Worm (Caenorhabditis elegans) whole organism, L3 larva: ENCODE results near the gene noca-1.

Experiments used
- ZK546.5 ChIP-seq: sonication (generic microtip); optimal IDR thresholded peaks from 2 replicates; lab custom pipeline; 2017; ENCODE audit warnings: missing biosample characterization, missing genetic modification characterization
- ama-1 ChIP-seq: fragments of 150-350 bp; optimal IDR thresholded peaks from 2 replicates; lab custom pipeline; 2018
- ceh-16 ChIP-seq: sonication (generic microtip); optimal IDR thresholded peaks from 2 replicates; lab custom pipeline; 2017; ENCODE audit warnings: missing biosample characterization, missing genetic modification characterization
- ceh-28 ChIP-seq: fragments of 150-350 bp; optimal IDR thresholded peaks from 2 replicates; lab custom pipeline; 2014; ENCODE audit warnings: missing biosample characterization, missing genetic modification reagents, missing genetic modification characterization
- ceh-82 ChIP-seq: fragments of 150-350 bp; optimal IDR thresholded peaks from 2 replicates; lab custom pipeline; 2014; ENCODE audit warnings: missing biosample characterization, missing genetic modification characterization
- daf-12 ChIP-seq: fragments of 150-350 bp; optimal IDR thresholded peaks from 2 replicates; lab custom pipeline; 2014; ENCODE audit warnings: missing biosample characterization, missing genetic modification reagents, missing genetic modification characterization
- egl-27 ChIP-seq: sonication (generic microtip); optimal IDR thresholded peaks from 4 replicates; lab custom pipeline; 2017; ENCODE audit warnings: missing biosample characterization, missing genetic modification reagents, missing genetic modification characterization
- egl-5 ChIP-seq: fragments of 150-350 bp; optimal IDR thresholded peaks from 2 replicates; lab custom pipeline; 2017; ENCODE audit warnings: missing biosample characterization, missing genetic modification reagents, missing genetic modification characterization, inconsistent platforms
- elt-1 ChIP-seq: fragments of 150-350 bp; optimal IDR thresholded peaks from 2 replicates; lab custom pipeline; 2014; ENCODE audit warnings: missing biosample characterization, missing genetic modification characterization
- elt-2 ChIP-seq: sonication (generic microtip); optimal IDR thresholded peaks from 2 replicates; lab custom pipeline; 2016; ENCODE audit warnings: missing genetic modification reagents, mild to moderate bottlenecking, missing genetic modification characterization, missing compliant biosample characterization
- elt-3 ChIP-seq, 3 experiments: fragments of 150-350 bp in 1 of 3; sonication (generic microtip) in 2 of 3; optimal IDR thresholded peaks; 2 replicates in 2 of 3; 4 replicates in 1 of 3; lab custom pipeline; 2014 to 2017; ENCODE audit warnings: missing biosample characterization in 3 of 3, missing genetic modification characterization in 3 of 3
- eor-1 ChIP-seq, 2 experiments: fragments of 150-350 bp; optimal IDR thresholded peaks; 2 replicates each; lab custom pipeline; 2014 to 2018; ENCODE audit warnings: missing biosample characterization in 2 of 2, missing genetic modification characterization in 2 of 2
- fkh-10 ChIP-seq: sonication (generic microtip); optimal IDR thresholded peaks from 2 replicates; lab custom pipeline; 2017; ENCODE audit warnings: missing biosample characterization, missing genetic modification reagents, missing genetic modification characterization
- hmg-11 ChIP-seq: sonication (generic microtip); optimal IDR thresholded peaks from 2 replicates; lab custom pipeline; 2016; ENCODE audit warnings: missing genetic modification characterization, missing compliant biosample characterization
- lin-15B ChIP-seq: fragments of 150-350 bp; optimal IDR thresholded peaks from 2 replicates; lab custom pipeline; 2014; ENCODE audit warnings: missing biosample characterization, missing genetic modification characterization
- lin-39 ChIP-seq: fragments of 150-350 bp; optimal IDR thresholded peaks from 2 replicates; lab custom pipeline; 2018; ENCODE audit warnings: missing biosample characterization, missing genetic modification reagents, missing genetic modification characterization
- mdl-1 ChIP-seq: fragments of 150-350 bp; optimal IDR thresholded peaks from 2 replicates; lab custom pipeline; 2014; ENCODE audit warnings: missing biosample characterization, missing genetic modification characterization
- nfya-1 ChIP-seq: sonication (generic microtip); optimal IDR thresholded peaks from 2 replicates; lab custom pipeline; 2017; ENCODE audit warnings: missing genetic modification characterization, mild to moderate bottlenecking, missing compliant biosample characterization, antibody characterized with exemption, moderate library complexity; ENCODE audit not compliant: insufficient read depth
- nhr-11 ChIP-seq: fragments of 150-350 bp; optimal IDR thresholded peaks from 2 replicates; lab custom pipeline; 2014; ENCODE audit warnings: missing biosample characterization, missing genetic modification characterization
- nhr-23 ChIP-seq: fragments of 150-350 bp; optimal IDR thresholded peaks from 2 replicates; lab custom pipeline; 2014; ENCODE audit warnings: missing biosample characterization, missing genetic modification reagents, missing genetic modification characterization
- nhr-237 ChIP-seq: fragments of 150-350 bp; optimal IDR thresholded peaks from 2 replicates; lab custom pipeline; 2014; ENCODE audit warnings: missing biosample characterization, missing genetic modification characterization
- nhr-25 ChIP-seq: sonication (generic microtip); optimal IDR thresholded peaks from 2 replicates; lab custom pipeline; 2017; ENCODE audit warnings: missing biosample characterization, missing genetic modification characterization
- nhr-28 ChIP-seq: fragments of 150-350 bp; optimal IDR thresholded peaks from 2 replicates; lab custom pipeline; 2014; ENCODE audit warnings: missing biosample characterization, missing genetic modification characterization
- nhr-43 ChIP-seq: sonication (generic microtip); optimal IDR thresholded peaks from 2 replicates; lab custom pipeline; 2016; ENCODE audit warnings: mild to moderate bottlenecking, missing genetic modification characterization, missing compliant biosample characterization; ENCODE audit not compliant: poor library complexity, severe bottlenecking
- nhr-67 ChIP-seq: fragments of 150-350 bp; optimal IDR thresholded peaks from 2 replicates; lab custom pipeline; 2014; ENCODE audit warnings: missing biosample characterization, missing genetic modification characterization
- nhr-76 ChIP-seq: fragments of 150-350 bp; sonication (generic microtip); optimal IDR thresholded peaks from 5 replicates; lab custom pipeline; 2014; ENCODE audit warnings: missing biosample characterization, missing genetic modification characterization
- nhr-77 ChIP-seq: fragments of 150-350 bp; optimal IDR thresholded peaks from 2 replicates; lab custom pipeline; 2014; ENCODE audit warnings: missing biosample characterization, missing genetic modification characterization
- pha-4 ChIP-seq: fragments of 150-350 bp; optimal IDR thresholded peaks from 2 replicates; lab custom pipeline; 2014; ENCODE audit warnings: missing biosample characterization, missing genetic modification reagents, missing genetic modification characterization
- pqm-1 ChIP-seq: fragments of 150-350 bp; optimal IDR thresholded peaks from 2 replicates; lab custom pipeline; 2017; ENCODE audit warnings: missing biosample characterization, missing genetic modification characterization, inconsistent platforms
- skn-1 ChIP-seq: fragments of 150-350 bp; optimal IDR thresholded peaks from 2 replicates; lab custom pipeline; 2014; ENCODE audit warnings: missing biosample characterization, missing genetic modification characterization
- unc-39 ChIP-seq: sonication (generic microtip); optimal IDR thresholded peaks from 4 replicates; lab custom pipeline; 2017; ENCODE audit warnings: missing biosample characterization, missing genetic modification characterization
- unc-62 ChIP-seq: fragments of 150-350 bp; sonication (generic microtip); optimal IDR thresholded peaks from 4 replicates; lab custom pipeline; 2014; ENCODE audit warnings: missing biosample characterization, missing genetic modification reagents, missing genetic modification characterization
- ztf-4 ChIP-seq: fragments of 150-350 bp; optimal IDR thresholded peaks from 2 replicates; lab custom pipeline; 2014; ENCODE audit warnings: missing biosample characterization, missing genetic modification characterization

noca-1 gene

DNA sequence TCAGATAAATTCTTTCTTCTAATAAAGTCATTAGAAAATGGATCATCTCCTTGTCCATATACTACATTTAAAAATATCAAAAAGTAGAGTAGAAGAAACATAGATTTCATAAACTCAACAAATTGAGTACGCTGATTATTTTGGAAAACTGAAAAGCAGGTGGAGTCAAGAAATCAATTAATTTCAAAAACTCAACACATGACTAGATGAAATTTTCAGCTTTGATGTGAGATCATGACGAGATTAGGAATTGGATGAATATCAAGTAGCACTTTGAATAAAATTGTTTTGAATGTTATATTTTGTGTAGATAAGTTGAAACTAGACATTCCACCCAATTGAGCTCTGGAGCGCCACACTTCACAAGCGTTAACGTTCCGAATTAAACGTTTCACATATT is 42.8 kb downstream of the noca-1 start, which contains the start of gene F57B1.1:
Gene F57B1.1, minus strand, starts transcription at position 101 of the 400 bp plus-strand sequence.
- TF ChIP-seq nhr-28 (tag; lab: Kevin White, UChicago): no peak
- no peak for TF ChIP-seq lin-39 (tag; lab: Kevin White, UChicago)
- TF ChIP-seq nhr-77 (tag; lab: Kevin White, UChicago): no peak
- no peak for TF ChIP-seq unc-39 (tag; lab: Kevin White, UChicago)
- no peak for TF ChIP-seq pha-4
- TF ChIP-seq, all 47 proteins: peak for 0

DNA sequence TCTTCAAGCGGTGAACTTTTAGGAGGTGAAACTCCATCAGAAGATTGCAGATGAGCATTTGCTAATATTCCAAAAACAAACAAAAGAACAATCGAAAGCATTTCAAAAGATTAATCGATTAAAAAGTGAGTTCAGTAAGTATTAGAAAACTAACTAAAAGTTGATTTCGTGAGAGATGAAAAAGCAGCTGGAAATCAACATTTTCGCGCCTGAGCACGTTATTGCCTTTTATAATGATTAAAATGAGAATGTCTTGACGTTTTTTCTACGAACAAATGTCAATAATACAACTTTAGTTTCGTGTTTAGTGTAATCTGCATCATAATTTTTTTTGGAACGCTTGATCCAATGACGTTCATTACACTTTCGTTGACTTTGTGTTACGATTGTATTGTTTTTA is 45.1 kb downstream of the noca-1 start, which contains the start of gene F57B1.9:
Gene F57B1.9, minus strand, starts transcription at position 101 of the 400 bp plus-strand sequence.
- TF ChIP-seq nhr-67 (tag; lab: Kevin White, UChicago) (no peak), elt-2 (no peak), elt-1 (tag; lab: Kevin White, UChicago) (no peak), nhr-77 (tag; lab: Kevin White, UChicago) (no peak), pqm-1 (tag; lab: Kevin White, UChicago) (no peak), mdl-1 (tag; lab: Kevin White, UChicago) (no peak), lin-15B (tag; lab: Kevin White, UChicago) (no peak), lin-39 (tag; lab: Kevin White, UChicago) (no peak), daf-12 (no peak), nhr-237 (tag; lab: Kevin White, UChicago) (no peak), ceh-82 (tag; lab: Kevin White, UChicago) (no peak)
- TF ChIP-seq, all 47 proteins: peak for 0

DNA sequence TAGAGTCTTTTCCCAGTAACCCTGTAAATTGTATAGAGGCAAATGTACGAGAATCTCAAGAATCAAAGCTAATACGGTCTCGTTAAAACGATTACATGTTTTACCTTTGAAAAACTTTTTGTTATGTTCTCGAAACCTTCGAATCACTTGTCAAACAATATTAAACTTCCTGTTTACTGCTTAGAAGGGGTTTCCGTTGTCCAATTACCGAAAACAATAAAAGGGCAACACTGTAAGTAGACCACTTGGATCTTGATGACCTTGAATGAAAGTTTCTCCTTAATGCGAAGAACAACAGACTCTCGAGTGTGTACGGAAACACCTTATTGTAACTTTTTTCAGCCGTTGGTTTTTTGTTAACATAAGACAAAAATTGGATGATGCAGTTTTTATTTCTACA is 47.9 kb downstream of the noca-1 start:
- TF ChIP-seq ZK546.5 (tag; lab: Kevin White, UChicago): no peak
- peak; percentile 77 for TF ChIP-seq nhr-25 (tag; lab: Kevin White, UChicago)
- TF ChIP-seq nhr-11 (tag; lab: Kevin White, UChicago): no peak
- no peak for TF ChIP-seq ceh-16 (tag; lab: Kevin White, UChicago)
- TF ChIP-seq elt-3 (tag; optimal IDR thresholded peaks at IDR 0.05; lab: Kevin White, UChicago): no peak
- peak; percentile 50 for TF ChIP-seq nhr-76 (tag; lab: Kevin White, UChicago)
- peak; percentile 38 for TF ChIP-seq nhr-23 (tag; lab: Kevin White, UChicago)
- peak; percentile 12 for TF ChIP-seq nhr-43 (tag; lab: Kevin White, UChicago)
- no peak for TF ChIP-seq lin-15B (tag; lab: Kevin White, UChicago)
- no peak for TF ChIP-seq eor-1 (tag; optimal IDR thresholded peaks at IDR 0.05; lab: Kevin White, UChicago)

DNA sequence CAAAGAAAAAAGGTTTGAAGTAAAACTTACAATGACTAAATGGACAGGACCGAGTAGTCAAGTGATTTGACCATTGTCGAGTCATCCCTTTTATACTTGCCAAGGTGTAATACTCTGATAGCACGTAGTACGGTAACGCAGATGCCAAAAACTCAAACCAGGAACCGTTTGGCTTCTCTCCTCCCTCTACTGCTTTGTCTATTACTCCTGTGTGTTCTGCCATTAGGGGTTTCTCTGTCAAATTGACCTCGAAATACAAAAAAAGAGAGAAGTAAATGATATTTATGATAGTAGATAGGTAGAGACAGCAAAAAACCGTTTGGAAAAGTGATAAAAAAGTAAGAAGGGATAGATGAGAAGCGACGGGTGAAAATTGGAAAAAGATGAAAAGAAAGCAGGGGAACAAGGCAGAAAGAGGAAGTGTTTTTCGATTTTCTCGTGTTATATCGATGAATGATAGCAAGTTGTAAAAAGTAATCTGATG is 49.5 kb downstream of the noca-1 start, which contains the start of the genes col-159 and col-160:
Gene col-159, minus strand, starts transcription at position 51 of the 484 bp plus-strand sequence.
Gene col-160, minus strand, starts transcription at position 63 of the 484 bp plus-strand sequence.
- TF ChIP-seq nhr-25 (tag; lab: Kevin White, UChicago): peak; percentile 21
- TF ChIP-seq egl-27 (tag; lab: Kevin White, UChicago): peak; percentile 61
- no peak for TF ChIP-seq skn-1 (tag; lab: Kevin White, UChicago)
- peak; percentile 39 for TF ChIP-seq nhr-43 (tag; lab: Kevin White, UChicago)
- peak; percentile 37 for TF ChIP-seq ceh-28
- TF ChIP-seq nhr-23 (tag; lab: Kevin White, UChicago): peak; percentile 79
- TF ChIP-seq nhr-76 (tag; lab: Kevin White, UChicago): no peak

DNA sequence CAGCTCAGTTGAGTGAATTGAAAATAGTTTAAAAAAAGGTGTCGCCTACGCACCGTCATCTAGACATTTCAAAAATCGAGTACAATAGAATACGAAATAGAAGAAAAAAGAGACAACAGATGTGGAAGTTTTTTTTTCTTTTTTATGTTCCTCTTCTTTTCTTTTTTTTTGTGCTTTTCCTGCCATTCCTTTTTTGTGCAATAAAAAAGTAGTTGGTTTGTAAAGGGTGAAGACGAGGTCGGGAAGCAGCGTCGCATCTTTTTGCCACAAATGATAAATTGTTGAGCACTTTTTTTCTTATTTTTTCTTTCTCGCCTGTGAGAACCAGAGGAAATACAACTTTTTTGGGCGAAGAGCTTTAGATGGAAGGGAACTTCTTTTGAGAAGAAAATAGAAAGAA is 53.8 kb downstream of the noca-1 start:
- TF ChIP-seq eor-1 (tag; optimal IDR thresholded peaks at IDR 0.05; lab: Kevin White, UChicago): no peak
- TF ChIP-seq lin-39 (tag; lab: Kevin White, UChicago): peak; percentile 32
- TF ChIP-seq nfya-1 (tag; lab: Kevin White, UChicago): peak; percentile 8
- TF ChIP-seq fkh-10 (GFP tag; lab: Kevin White, UChicago): peak; percentile 10

DNA sequence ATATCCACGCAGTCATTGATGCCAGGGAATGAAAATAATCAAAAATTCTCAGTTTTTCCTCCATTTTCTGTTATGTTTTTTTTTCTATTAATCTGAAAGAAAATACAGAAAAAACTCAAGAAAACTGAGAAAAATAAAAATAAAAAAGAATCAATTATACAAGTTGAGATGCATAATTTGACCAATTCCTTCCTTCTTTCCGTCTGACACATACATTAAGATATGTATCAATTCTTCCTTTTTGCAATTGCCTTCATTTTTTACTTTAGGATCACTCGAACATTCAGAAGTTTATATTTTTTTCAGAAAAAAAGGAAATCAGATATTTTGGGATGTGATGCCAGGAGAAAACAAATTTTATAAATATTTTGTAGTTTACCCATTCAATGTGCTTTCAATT is 54.7 kb downstream of the noca-1 start, which contains the start of gene F57B1.5:
Gene F57B1.5, plus strand, starts transcription at position 301 of the 400 bp plus-strand sequence.
- TF ChIP-seq nhr-76 (tag; lab: Kevin White, UChicago) (no peak), nhr-237 (tag; lab: Kevin White, UChicago) (no peak), mdl-1 (tag; lab: Kevin White, UChicago) (no peak), unc-62 (no peak), egl-5 (no peak), unc-39 (tag; lab: Kevin White, UChicago) (no peak), hmg-11 (no peak), nhr-43 (tag; lab: Kevin White, UChicago) (no peak), ZK546.5 (tag; lab: Kevin White, UChicago) (no peak), ama-1 (no peak), ztf-4 (tag; lab: Kevin White, UChicago) (no peak), pha-4 (no peak)
